Fruit fly (Drosophila melanogaster): Measurements from ENCODE around the gene Rh5.

The Rh5 gene

DNA sequence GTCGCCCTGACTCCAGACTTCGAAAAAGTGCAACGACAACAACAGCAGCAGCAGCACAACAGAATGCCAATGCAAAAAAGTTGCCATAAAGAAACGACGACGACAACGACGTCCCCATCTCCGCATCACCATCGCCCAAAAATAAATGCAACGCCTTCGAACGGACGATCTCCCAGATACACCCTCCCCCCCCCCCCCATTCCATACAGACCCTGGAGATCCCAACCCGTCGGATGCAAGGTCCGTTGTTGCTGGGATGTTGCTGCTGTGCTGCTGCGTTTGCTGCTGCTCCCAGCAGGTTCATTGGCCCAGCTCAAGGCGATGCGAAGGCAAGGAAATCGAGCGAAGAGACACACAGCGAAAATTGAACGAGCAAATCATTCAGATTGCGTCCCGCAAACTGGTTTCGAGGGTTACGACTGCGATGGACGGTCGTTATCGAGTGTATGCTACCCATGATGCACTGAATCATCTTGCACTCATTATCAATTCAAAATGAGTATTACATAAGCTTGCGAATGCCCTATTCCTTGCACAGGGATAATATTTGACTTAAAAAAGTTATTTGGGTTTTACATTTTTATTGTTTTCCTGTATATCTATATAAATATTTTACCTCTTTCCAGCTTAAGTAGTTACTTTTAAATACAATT is 5.9 kb downstream of the Rh5 start:
- no peak for TF ChIP-seq CG11617 (GFP tag; optimal IDR thresholded peaks at IDR 0.05)
- TF ChIP-seq kay (GFP tag; ENCODE audit: borderline replicate concordance), result no peak
- TF ChIP-seq Clk (GFP tag; optimal IDR thresholded peaks at IDR 0.05), result no peak
- no peak for TF ChIP-seq CG5204 (GFP tag; optimal IDR thresholded peaks at IDR 0.05)
- no peak for TF ChIP-seq cnc (optimal IDR thresholded peaks at IDR 0.05)

DNA sequence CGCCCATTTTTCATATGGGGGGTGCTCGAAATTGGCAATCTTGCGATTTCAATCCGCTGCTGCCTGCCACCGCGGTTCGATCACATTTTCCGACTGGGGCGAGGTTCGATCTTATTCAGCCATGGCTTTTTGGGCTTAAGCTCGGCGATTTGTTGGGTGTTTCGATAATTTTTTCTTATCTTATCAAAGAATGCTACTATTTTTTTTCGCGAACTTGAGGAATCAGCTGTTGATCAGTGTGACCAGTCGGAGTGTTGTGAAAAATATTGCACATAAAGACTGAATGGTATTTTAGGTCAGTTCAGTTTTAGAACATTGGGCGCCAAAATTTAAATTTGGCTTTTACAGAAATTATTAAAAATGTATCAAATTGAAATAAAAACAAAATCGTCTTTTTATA is 12.8 kb downstream of the Rh5 start, which contains the start of gene Wdr81:
Wdr81 (minus strand) TSS at position 226 of the 400 bp plus-strand sequence.
- TF ChIP-seq bab1 (GFP tag; optimal IDR thresholded peaks at IDR 0.05), result peak; percentile 56
- no peak for TF ChIP-seq CG5204 (GFP tag; optimal IDR thresholded peaks at IDR 0.05)

DNA sequence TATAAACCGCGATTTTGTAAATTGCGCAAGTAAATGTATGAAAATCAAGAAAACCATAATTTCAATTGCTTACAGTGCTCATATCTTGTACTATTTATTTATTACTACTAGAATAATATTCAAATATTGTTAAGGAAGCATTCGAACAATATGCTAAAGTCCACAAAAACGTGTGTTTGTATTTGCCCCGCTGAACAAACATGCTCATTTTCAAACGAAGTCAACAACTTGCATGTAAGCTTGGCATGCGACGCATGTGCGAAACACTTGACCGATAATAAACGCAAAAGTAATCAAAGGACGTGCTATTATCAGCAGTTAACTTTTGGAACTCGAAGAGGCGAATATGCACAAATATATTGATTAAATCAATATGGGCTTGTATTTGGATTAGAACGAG is 13.2 kb downstream of the Rh5 start:
- TF ChIP-seq CG7045 (GFP tag; optimal IDR thresholded peaks at IDR 0.05), result peak; percentile 22
- no peak for TF ChIP-seq CG12768 (GFP tag; optimal IDR thresholded peaks at IDR 0.05)
- peak; percentile 38 for TF ChIP-seq CG1620 (GFP tag; optimal IDR thresholded peaks at IDR 0.05)
- TF ChIP-seq Clk (GFP tag; optimal IDR thresholded peaks at IDR 0.05), result no peak
- TF ChIP-seq ovo (GFP tag; optimal IDR thresholded peaks at IDR 0.05), result peak; percentile 66
- TF ChIP-seq kay (GFP tag; ENCODE audit: borderline replicate concordance), result peak; percentile 63
- peak; percentile 58 for TF ChIP-seq CG11617 (GFP tag; optimal IDR thresholded peaks at IDR 0.05)
- no peak for TF ChIP-seq Hr96 (GFP tag; optimal IDR thresholded peaks at IDR 0.05)
- no peak for TF ChIP-seq cnc (optimal IDR thresholded peaks at IDR 0.05)
- TF ChIP-seq CG7101 (tag; optimal IDR thresholded peaks at IDR 0.05), result peak; percentile 79
- TF ChIP-seq cic (GFP tag; optimal IDR thresholded peaks at IDR 0.05), result peak; percentile 1
- TF ChIP-seq toe (GFP tag; optimal IDR thresholded peaks at IDR 0.05), result no peak
- TF ChIP-seq Mnt (GFP tag; optimal IDR thresholded peaks at IDR 0.05), result peak; percentile 63
- TF ChIP-seq CG33017 (tag; optimal IDR thresholded peaks at IDR 0.05), result peak; percentile 8
- TF ChIP-seq Crg-1 (GFP tag; optimal IDR thresholded peaks at IDR 0.05), result peak; percentile 77

DNA sequence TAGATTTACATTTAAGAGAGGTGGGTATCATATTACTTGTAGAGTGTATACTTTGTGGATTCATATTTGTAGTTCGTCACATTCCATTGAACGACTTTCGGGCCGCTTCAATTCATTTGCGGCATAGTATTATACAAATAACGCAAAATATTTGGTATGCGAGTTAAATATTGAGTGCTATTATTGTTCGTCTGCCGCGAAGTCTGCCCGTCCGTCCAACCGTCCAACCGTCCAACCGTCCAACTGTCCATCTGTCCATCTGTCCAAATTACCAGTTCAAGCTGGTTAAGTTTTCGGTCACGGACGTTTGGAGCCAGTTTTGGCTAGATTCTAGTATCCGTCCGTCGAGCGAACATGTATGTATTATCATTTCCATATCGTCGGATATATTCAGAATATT is 16.2 kb downstream of the Rh5 start:
- TF ChIP-seq bab1 (GFP tag; optimal IDR thresholded peaks at IDR 0.05) (no peak), ovo (GFP tag; optimal IDR thresholded peaks at IDR 0.05) (no peak), CG1620 (GFP tag; optimal IDR thresholded peaks at IDR 0.05) (no peak), Mnt (GFP tag; optimal IDR thresholded peaks at IDR 0.05) (no peak), CG14711 (tag; optimal IDR thresholded peaks at IDR 0.05) (no peak), Hr96 (GFP tag; optimal IDR thresholded peaks at IDR 0.05) (no peak), toe (GFP tag; optimal IDR thresholded peaks at IDR 0.05) (no peak), cnc (optimal IDR thresholded peaks at IDR 0.05) (no peak), CG12768 (GFP tag; optimal IDR thresholded peaks at IDR 0.05) (no peak), Clk (GFP tag; optimal IDR thresholded peaks at IDR 0.05) (no peak), tj (GFP tag; optimal IDR thresholded peaks at IDR 0.05) (no peak), CG7101 (tag; optimal IDR thresholded peaks at IDR 0.05) (no peak), cic (GFP tag; optimal IDR thresholded peaks at IDR 0.05) (no peak), pad (GFP tag; optimal IDR thresholded peaks at IDR 0.05) (no peak), CG33017 (tag; optimal IDR thresholded peaks at IDR 0.05) (no peak), Crg-1 (GFP tag; optimal IDR thresholded peaks at IDR 0.05) (no peak)

DNA sequence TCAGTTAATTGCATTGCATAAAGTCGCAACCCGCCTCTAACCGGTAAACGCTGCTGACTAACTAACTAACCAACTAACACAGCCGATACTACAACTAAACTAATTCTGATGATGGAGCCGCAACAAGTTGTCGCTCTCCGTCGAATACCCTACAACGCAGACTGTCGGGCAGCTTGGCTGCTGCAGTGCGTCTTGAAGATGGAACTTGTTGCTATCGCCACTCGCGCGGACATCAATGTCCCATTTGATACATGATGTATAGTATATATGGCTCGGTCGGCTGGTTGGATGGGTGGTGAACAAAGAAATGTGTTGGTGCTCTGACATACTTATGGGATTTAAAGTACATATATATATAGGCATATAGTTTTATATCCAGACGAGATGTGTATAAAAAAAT is 17.6 kb downstream of the Rh5 start:
- no peak for TF ChIP-seq CG5204 (GFP tag; optimal IDR thresholded peaks at IDR 0.05)
- TF ChIP-seq ovo (GFP tag; optimal IDR thresholded peaks at IDR 0.05), result peak; percentile 12
- no peak for TF ChIP-seq pad (GFP tag; optimal IDR thresholded peaks at IDR 0.05)
- TF ChIP-seq CG1620 (GFP tag; optimal IDR thresholded peaks at IDR 0.05), result no peak
- no peak for TF ChIP-seq CG33017 (tag; optimal IDR thresholded peaks at IDR 0.05)
- peak; percentile 6 for TF ChIP-seq CG12768 (GFP tag; optimal IDR thresholded peaks at IDR 0.05)
- no peak for TF ChIP-seq CG14711 (tag; optimal IDR thresholded peaks at IDR 0.05)
- TF ChIP-seq Mnt (GFP tag; optimal IDR thresholded peaks at IDR 0.05), result no peak
- no peak for TF ChIP-seq toe (GFP tag; optimal IDR thresholded peaks at IDR 0.05)
- peak; percentile 49 for TF ChIP-seq kay (GFP tag; ENCODE audit: borderline replicate concordance)

DNA sequence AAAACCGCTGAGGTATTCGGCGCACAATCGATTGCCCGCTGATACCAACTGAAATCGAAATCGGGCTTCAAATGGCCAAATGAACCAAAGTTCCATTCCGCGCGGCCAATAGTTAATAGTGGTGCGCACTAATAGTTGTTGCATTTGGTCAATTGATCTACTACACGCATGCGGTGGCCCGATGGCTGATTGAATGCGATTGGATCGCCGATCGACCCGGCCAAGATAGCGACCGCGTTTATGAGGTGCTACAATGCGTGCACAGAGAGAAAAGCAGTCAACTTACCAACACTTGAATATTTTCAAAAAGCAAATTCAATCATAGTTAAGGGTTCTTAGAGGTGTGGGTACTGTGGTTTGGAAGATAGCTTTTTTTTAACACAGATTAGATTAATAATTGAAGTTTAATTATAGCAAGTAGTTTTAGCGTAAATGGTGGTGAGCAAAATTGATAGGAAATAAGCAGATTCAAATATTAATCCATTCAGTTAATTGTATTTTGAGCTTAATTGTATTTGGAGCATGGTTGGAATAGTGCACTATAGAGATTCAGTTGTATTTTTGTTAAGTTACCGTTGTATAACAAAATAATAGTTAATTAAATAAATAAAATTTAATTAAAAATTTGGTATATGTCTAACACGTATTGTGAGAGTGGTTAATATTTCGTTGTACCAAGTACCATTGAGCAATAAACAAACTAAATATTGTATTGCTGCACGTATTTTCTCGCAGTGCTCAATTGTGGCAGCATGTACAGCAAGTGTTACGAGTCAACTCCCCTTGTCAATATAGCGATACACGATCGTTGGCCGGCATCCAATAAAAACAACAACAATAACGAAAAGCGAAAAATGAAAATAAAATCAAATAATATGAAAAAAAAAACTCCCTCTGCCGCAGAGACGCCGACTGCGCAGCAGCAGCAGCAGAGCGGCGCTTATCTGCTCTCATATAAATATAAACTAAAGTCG is 18.8 kb downstream of the Rh5 start:
- TF ChIP-seq Clk (GFP tag; optimal IDR thresholded peaks at IDR 0.05) (no peak), CG11617 (GFP tag; optimal IDR thresholded peaks at IDR 0.05) (peak; percentile 46), cic (GFP tag; optimal IDR thresholded peaks at IDR 0.05) (peak; percentile 3), CG5204 (GFP tag; optimal IDR thresholded peaks at IDR 0.05) (peak; percentile 39)

DNA sequence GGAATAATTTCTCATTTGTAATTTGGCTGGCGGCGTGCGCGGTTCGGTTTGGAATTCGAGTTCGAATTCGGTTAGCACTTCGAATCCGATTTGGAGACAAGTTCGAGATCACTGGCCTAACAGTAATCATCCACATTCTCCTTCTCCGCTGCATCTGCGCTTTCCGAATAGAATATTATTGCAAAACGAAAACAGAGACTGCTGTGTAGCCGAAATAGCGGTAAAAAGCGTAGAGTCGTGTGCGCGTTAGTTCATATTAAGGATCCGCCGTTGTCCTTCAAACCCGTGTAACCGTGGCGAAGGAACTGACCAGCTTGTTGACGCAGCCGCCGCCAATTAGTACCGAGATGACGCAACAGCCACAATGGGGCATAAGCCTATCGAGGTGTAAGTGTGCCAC is 19.5 kb downstream of the Rh5 start, which contains the start of gene dmGlut:
dmGlut (plus strand) TSS at position 4 of the 400 bp plus-strand sequence.
- TF ChIP-seq pad (GFP tag; optimal IDR thresholded peaks at IDR 0.05) (peak; percentile 93), Mnt (GFP tag; optimal IDR thresholded peaks at IDR 0.05) (no peak)
